Worm (Caenorhabditis elegans): ENCODE measurements around the gene C41H7.2.
A peak's percentile ranks its signal among the peaks of the same experiment; 100 is the strongest.

The C41H7.2 gene

DNA sequence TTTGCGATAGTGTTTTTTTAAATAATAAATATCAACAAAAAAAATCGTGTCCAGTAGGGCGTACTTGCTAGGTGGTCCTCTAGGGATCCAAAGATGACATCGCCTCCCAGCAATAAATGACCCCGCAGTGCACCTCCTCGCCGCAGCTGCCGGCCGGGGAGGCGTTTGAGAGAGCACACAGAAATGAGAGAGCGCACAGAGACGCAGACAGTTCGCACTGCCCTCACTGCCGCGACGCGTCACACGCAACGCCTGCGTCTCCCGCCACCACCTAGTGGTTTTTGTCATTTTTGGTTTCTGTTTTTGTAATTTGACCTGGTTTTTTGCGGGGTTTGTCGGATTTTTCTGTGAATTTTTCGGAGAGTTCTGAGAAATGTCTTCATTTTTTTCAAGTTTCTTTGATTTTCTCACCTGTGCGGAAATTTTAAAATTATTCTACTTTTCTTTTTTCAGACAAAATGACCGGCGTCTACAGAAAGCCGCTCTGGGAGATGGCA is 26.7 kb upstream of the C41H7.2 start, which contains the start of gene lido-7:
Gene lido-7 (plus strand): TSS at position 447 of the 497 bp plus-strand sequence.
- TF ChIP-seq F13H6.1 (tag; optimal IDR thresholded peaks at IDR 0.05), result peak; percentile 69
- peak; percentile 76 for TF ChIP-seq sma-9 (GFP tag; optimal IDR thresholded peaks at IDR 0.05)
- no peak for TF ChIP-seq sma-9 (tag; optimal IDR thresholded peaks at IDR 0.05)
- TF ChIP-seq lin-11 (tag; optimal IDR thresholded peaks at IDR 0.05), result no peak
- TF ChIP-seq unc-39 (tag; optimal IDR thresholded peaks at IDR 0.05), result no peak
- TF ChIP-seq lin-39 (tag; optimal IDR thresholded peaks at IDR 0.05), result no peak
- peak in 1 of 2 experiments; percentile 53 for TF ChIP-seq lsy-2 (tag; optimal IDR thresholded peaks at IDR 0.05)
- TF ChIP-seq gmeb-1 (tag; optimal IDR thresholded peaks at IDR 0.05), result peak; percentile 27
- TF ChIP-seq Y55F3AM.14 (GFP tag; optimal IDR thresholded peaks at IDR 0.05), result no peak
- TF ChIP-seq ceh-16 (tag; optimal IDR thresholded peaks at IDR 0.05), result no peak
- peak; percentile 34 for TF ChIP-seq crh-2 (tag; optimal IDR thresholded peaks at IDR 0.05)
- peak; percentile 41 for TF ChIP-seq unc-55 (GFP tag; optimal IDR thresholded peaks at IDR 0.05)
- peak; percentile 36 for TF ChIP-seq lin-13 (GFP tag; optimal IDR thresholded peaks at IDR 0.05)
- TF ChIP-seq nhr-129 (tag; optimal IDR thresholded peaks at IDR 0.05), result peak; percentile 42
- no peak for TF ChIP-seq sma-3 (GFP tag; optimal IDR thresholded peaks at IDR 0.05)
- TF ChIP-seq C34F6.9 (tag; optimal IDR thresholded peaks at IDR 0.05), result peak; percentile 23
- no peak for TF ChIP-seq ama-1 (optimal IDR thresholded peaks at IDR 0.05)
- no peak for TF ChIP-seq nhr-237 (tag; optimal IDR thresholded peaks at IDR 0.05)
- no peak for TF ChIP-seq skn-1 (tag; optimal IDR thresholded peaks at IDR 0.05)
- no peak for TF ChIP-seq nhr-6 (tag; optimal IDR thresholded peaks at IDR 0.05)
- TF ChIP-seq elt-3 (tag; optimal IDR thresholded peaks at IDR 0.05), result no peak
- no peak for TF ChIP-seq ztf-11 (tag; optimal IDR thresholded peaks at IDR 0.05)
- no peak for TF ChIP-seq nhr-12 (tag; optimal IDR thresholded peaks at IDR 0.05)
- TF ChIP-seq mab-5 (tag; optimal IDR thresholded peaks at IDR 0.05), result no peak

DNA sequence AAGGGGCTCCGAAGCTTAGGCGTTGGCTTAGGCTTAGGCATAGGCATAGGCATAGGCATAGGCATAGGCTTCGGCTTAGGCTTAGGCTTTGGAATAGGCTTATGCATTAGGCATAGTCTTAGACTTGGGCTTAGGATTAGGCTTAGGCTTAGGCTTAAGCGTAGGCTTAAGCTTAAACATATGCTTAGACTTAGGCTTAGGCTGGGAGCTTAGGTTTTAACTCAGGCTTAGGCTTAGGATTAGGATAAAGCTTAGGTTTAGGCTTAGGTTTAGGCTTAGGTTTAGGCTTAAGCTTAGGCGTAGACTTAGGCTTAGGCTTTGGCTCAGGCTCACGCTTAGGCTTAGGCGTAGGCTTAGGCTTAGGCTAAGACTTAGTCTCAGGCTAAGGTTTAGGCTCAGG is 24.5 kb upstream of the C41H7.2 start:
- no peak for TF ChIP-seq lsy-2 (tag; optimal IDR thresholded peaks at IDR 0.05)
- no peak for TF ChIP-seq ceh-82 (tag; optimal IDR thresholded peaks at IDR 0.05)
- no peak for TF ChIP-seq unc-62 (GFP tag; optimal IDR thresholded peaks at IDR 0.05)
- TF ChIP-seq ztf-1 (GFP tag; conservative IDR thresholded peaks at IDR 0.05), result no peak
- no peak for TF ChIP-seq nhr-77 (tag; optimal IDR thresholded peaks at IDR 0.05)
- no peak for TF ChIP-seq ZK546.5 (tag; optimal IDR thresholded peaks at IDR 0.05)
- no peak for TF ChIP-seq alr-1 (tag; optimal IDR thresholded peaks at IDR 0.05)
- no peak for TF ChIP-seq ztf-4 (tag; optimal IDR thresholded peaks at IDR 0.05)
- TF ChIP-seq egl-27 (tag; optimal IDR thresholded peaks at IDR 0.05), result no peak
- TF ChIP-seq aly-2 (tag; optimal IDR thresholded peaks at IDR 0.05), result no peak
- no peak for TF ChIP-seq sem-4 (tag; optimal IDR thresholded peaks at IDR 0.05)
- TF ChIP-seq unc-39 (tag; optimal IDR thresholded peaks at IDR 0.05), result no peak

DNA sequence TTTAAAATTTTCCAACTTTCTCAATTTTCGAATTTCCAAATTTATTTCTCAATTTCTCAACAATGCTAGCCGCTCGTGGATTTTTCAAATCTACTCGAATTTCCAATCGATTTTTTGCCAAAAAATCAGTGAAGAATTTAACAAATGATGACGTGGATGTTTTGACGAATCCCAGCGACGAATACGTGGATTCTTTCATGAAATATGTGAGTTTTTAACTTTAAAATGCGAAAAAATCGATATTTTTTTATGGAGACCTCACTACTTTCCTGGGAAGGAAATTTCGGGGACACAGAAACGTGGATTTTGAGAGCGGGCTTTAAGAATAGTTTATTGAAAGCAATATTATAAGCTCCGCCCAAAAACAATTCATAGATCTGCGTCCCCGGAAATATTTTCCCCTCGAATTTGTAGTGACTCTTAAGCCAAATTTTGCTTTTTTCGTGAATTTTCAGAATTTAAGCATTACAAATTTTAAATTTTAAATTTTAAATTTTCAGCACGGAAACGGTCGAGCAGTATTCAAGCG is 23.0 kb upstream of the C41H7.2 start, which contains the start of gene K08A2.2:
Gene K08A2.2 (plus strand): TSS at position 51 of the 529 bp plus-strand sequence.
- TF ChIP-seq egl-27 (tag; optimal IDR thresholded peaks at IDR 0.05) (no peak), unc-55 (GFP tag; optimal IDR thresholded peaks at IDR 0.05) (peak; percentile 17)

- TF ChIP-seq ztf-11 (tag; optimal IDR thresholded peaks at IDR 0.05), result no peak
- no peak for TF ChIP-seq unc-39 (tag; optimal IDR thresholded peaks at IDR 0.05)
These were observed 22.3 kb upstream of the C41H7.2 start for ce11 chrII:2992300-2992699.

ce11 chrII:2994590-2995392 is 19.8 kb upstream of the C41H7.2 start:
- TF ChIP-seq unc-62 (GFP tag; optimal IDR thresholded peaks at IDR 0.05), result no peak
- no peak for TF ChIP-seq sem-4 (tag; optimal IDR thresholded peaks at IDR 0.05)
- TF ChIP-seq lsy-2 (tag; optimal IDR thresholded peaks at IDR 0.05), result peak in 1 of 2 experiments; percentile 3
- TF ChIP-seq lin-11 (tag; optimal IDR thresholded peaks at IDR 0.05), result no peak
- TF ChIP-seq mbf-1 (tag; optimal IDR thresholded peaks at IDR 0.05), result no peak
- TF ChIP-seq zag-1 (tag; optimal IDR thresholded peaks at IDR 0.05), result no peak
- no peak for TF ChIP-seq aly-2 (tag; optimal IDR thresholded peaks at IDR 0.05)
- no peak for TF ChIP-seq peb-1 (tag; optimal IDR thresholded peaks at IDR 0.05)
- no peak for TF ChIP-seq nhr-21 (tag; optimal IDR thresholded peaks at IDR 0.05)
- no peak for TF ChIP-seq nhr-23 (tag; optimal IDR thresholded peaks at IDR 0.05)
- TF ChIP-seq snpc-4 (tag; optimal IDR thresholded peaks at IDR 0.05), result no peak
- TF ChIP-seq mab-5 (tag; optimal IDR thresholded peaks at IDR 0.05), result peak; percentile 44
- peak; percentile 7 for TF ChIP-seq unc-55 (GFP tag; optimal IDR thresholded peaks at IDR 0.05)
- no peak for TF ChIP-seq unc-39 (tag; optimal IDR thresholded peaks at IDR 0.05)
- no peak for TF ChIP-seq dmd-4 (tag; optimal IDR thresholded peaks at IDR 0.05)
- no peak for TF ChIP-seq crh-2 (tag; optimal IDR thresholded peaks at IDR 0.05)
- peak; percentile 17 for TF ChIP-seq sma-9 (GFP tag; optimal IDR thresholded peaks at IDR 0.05)
- no peak for TF ChIP-seq sma-9 (tag; optimal IDR thresholded peaks at IDR 0.05)
- peak; percentile 46 for TF ChIP-seq nhr-129 (tag; optimal IDR thresholded peaks at IDR 0.05)
- no peak for TF ChIP-seq ztf-4 (tag; optimal IDR thresholded peaks at IDR 0.05)
- no peak for TF ChIP-seq ZK546.5 (tag; optimal IDR thresholded peaks at IDR 0.05)
- no peak for TF ChIP-seq ztf-11 (tag; optimal IDR thresholded peaks at IDR 0.05)
- TF ChIP-seq elt-3 (tag; optimal IDR thresholded peaks at IDR 0.05), result no peak
- TF ChIP-seq blmp-1 (tag; optimal IDR thresholded peaks at IDR 0.05; ENCODE audit: insufficient read depth), result peak; percentile 86
